Worm (Caenorhabditis elegans): ENCODE results near the gene rde-1.
A peak's percentile ranks its signal among the peaks of the same experiment; 100 is the strongest.

Gene rde-1

DNA sequence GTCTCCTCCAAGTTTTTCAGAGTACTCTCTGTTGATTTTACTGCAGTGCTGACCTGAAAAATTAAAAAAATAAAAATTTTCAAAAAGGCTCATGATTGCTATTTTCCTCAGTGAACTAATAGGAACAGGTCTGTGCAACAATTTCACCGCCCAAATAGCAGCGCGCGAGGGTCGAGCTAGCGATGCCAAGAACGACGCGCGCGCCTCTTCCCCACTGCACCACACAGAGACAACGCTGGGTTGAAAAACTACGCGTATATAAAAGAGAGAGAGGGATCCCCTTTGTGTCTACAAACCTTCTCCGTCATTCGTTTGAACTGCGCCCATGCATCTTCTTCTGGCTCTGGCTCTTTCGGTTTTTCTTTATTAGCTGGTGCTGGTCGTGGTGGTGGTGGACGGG lies 21.3 kb downstream of the rde-1 start (continued):
- TF ChIP-seq ceh-40 (GFP tag; IDR thresholded peaks at IDR 0.05): peak; percentile 81; the same call in 1 of the 2 replicates
- TF ChIP-seq nhr-80 (tag; optimal IDR thresholded peaks at IDR 0.05): peak; percentile 56
- TF ChIP-seq ets-4 (GFP tag; optimal IDR thresholded peaks at IDR 0.05): peak; percentile 84
- TF ChIP-seq hmg-1.2 (GFP tag; IDR thresholded peaks at IDR 0.05): peak; percentile 78
- TF ChIP-seq ama-1 (optimal IDR thresholded peaks at IDR 0.05): no peak
- TF ChIP-seq ama-1 (GFP tag; optimal IDR thresholded peaks at IDR 0.05): peak; percentile 85 to 94
- TF ChIP-seq repo-1 (tag; optimal IDR thresholded peaks at IDR 0.05): peak; percentile 94
- peak; percentile 43 for TF ChIP-seq attf-3 (GFP tag; conservative IDR thresholded peaks at IDR 0.05)
- TF ChIP-seq cebp-2 (GFP tag; IDR thresholded peaks at IDR 0.05): peak; percentile 98
- TF ChIP-seq somi-1 (GFP tag; optimal IDR thresholded peaks at IDR 0.05): peak; percentile 85
- TF ChIP-seq mxl-1 (tag; optimal IDR thresholded peaks at IDR 0.05): peak; percentile 98
- peak; percentile 95 for TF ChIP-seq ztf-25 (GFP tag; IDR thresholded peaks at IDR 0.05)
- no peak for TF ChIP-seq unc-62 (GFP tag; optimal IDR thresholded peaks at IDR 0.05)
- TF ChIP-seq T07F8.4 (tag; optimal IDR thresholded peaks at IDR 0.05): peak; percentile 94
- no peak for TF ChIP-seq dpl-1 (GFP tag; optimal IDR thresholded peaks at IDR 0.05)
- TF ChIP-seq snpc-1.3 (tag; optimal IDR thresholded peaks at IDR 0.05; ENCODE audit: insufficient read depth): peak; percentile 92
- peak; percentile 99 for TF ChIP-seq lin-26 (GFP tag; IDR thresholded peaks at IDR 0.05)
- peak; percentile 97 for TF ChIP-seq sptf-2 (GFP tag; optimal IDR thresholded peaks at IDR 0.05)
- TF ChIP-seq zim-3 (tag; optimal IDR thresholded peaks at IDR 0.05): peak; percentile 94
- peak; percentile 84 for TF ChIP-seq snpc-3.4 (tag; optimal IDR thresholded peaks at IDR 0.05)
- peak; percentile 85 for TF ChIP-seq attf-5 (GFP tag; optimal IDR thresholded peaks at IDR 0.05)
- TF ChIP-seq let-607 (tag; optimal IDR thresholded peaks at IDR 0.05): peak; percentile 62 to 73
- peak; percentile 61 for TF ChIP-seq C06A6.2 (GFP tag; conservative IDR thresholded peaks at IDR 0.05)
- TF ChIP-seq lin-40 (tag; optimal IDR thresholded peaks at IDR 0.05): peak; percentile 77
- peak; percentile 70 for TF ChIP-seq tbx-9 (tag; optimal IDR thresholded peaks at IDR 0.05; ENCODE audit: borderline replicate concordance)
- no peak for TF ChIP-seq lsy-27 (tag; optimal IDR thresholded peaks at IDR 0.05; ENCODE audit: borderline replicate concordance, insufficient read depth)
- TF ChIP-seq C17E4.6 (GFP tag; IDR thresholded peaks at IDR 0.05): peak; percentile 72; the same call in 1 of the 2 replicates
- peak; percentile 92 for TF ChIP-seq ztf-28 (GFP tag; IDR thresholded peaks at IDR 0.05)
- TF ChIP-seq bed-2 (GFP tag; IDR thresholded peaks at IDR 0.05): no peak
- TF ChIP-seq B0019.2 (GFP tag; conservative IDR thresholded peaks at IDR 0.05): no peak
- peak; percentile 74 for TF ChIP-seq hlh-12 (tag; optimal IDR thresholded peaks at IDR 0.05)
- peak; percentile 56; the same call in 1 of the 2 replicates for TF ChIP-seq ztf-6 (GFP tag; IDR thresholded peaks at IDR 0.05)
- TF ChIP-seq ztf-18 (tag; optimal IDR thresholded peaks at IDR 0.05): peak; percentile 85
- peak; percentile 27 for TF ChIP-seq gei-17 (GFP tag; optimal IDR thresholded peaks at IDR 0.05)
- TF ChIP-seq Y53F4B.3 (GFP tag; IDR thresholded peaks at IDR 0.05): no peak
- TF ChIP-seq madf-10 (tag; optimal IDR thresholded peaks at IDR 0.05): peak; percentile 85
- peak; percentile 97 for TF ChIP-seq him-1 (tag; optimal IDR thresholded peaks at IDR 0.05)
- peak; percentile 58 for TF ChIP-seq D2030.7 (GFP tag; IDR thresholded peaks at IDR 0.05)
- TF ChIP-seq dpff-1 (tag; optimal IDR thresholded peaks at IDR 0.05): peak; percentile 42
- TF ChIP-seq rec-8 (tag; optimal IDR thresholded peaks at IDR 0.05): peak; percentile 88 to 96
- TF ChIP-seq nhr-120 (GFP tag; IDR thresholded peaks at IDR 0.05): peak; percentile 96
- peak; percentile 63 for TF ChIP-seq egrh-3 (GFP tag; IDR thresholded peaks at IDR 0.05)
- TF ChIP-seq egl-44 (GFP tag; IDR thresholded peaks at IDR 0.05): peak; percentile 92
- TF ChIP-seq Y56A3A.18 (GFP tag; IDR thresholded peaks at IDR 0.05): peak; percentile 93
- TF ChIP-seq egl-18 (GFP tag; IDR thresholded peaks at IDR 0.05): 0 out of 2 replicates have a peak, but pooled peaks have one; percentile 60
- peak; percentile 84 for TF ChIP-seq F10E7.11 (tag; optimal IDR thresholded peaks at IDR 0.05)
- TF ChIP-seq F57A8.1 (GFP tag; optimal IDR thresholded peaks at IDR 0.05): peak; percentile 98
- no peak for TF ChIP-seq Y79H2A.3 (GFP tag; conservative IDR thresholded peaks at IDR 0.05)
- TF ChIP-seq tlf-1 (GFP tag; optimal IDR thresholded peaks at IDR 0.05): peak; percentile 85
